Worm (Caenorhabditis elegans) whole organism, young adult: ENCODE data around the gene npr-30.

Experiments
- C17E4.6 ChIP-seq: fragments of 200-800 bp; sonication (Bioruptor generic); IDR thresholded peaks from 2 replicates; pipeline ENCODE4 v1.3.6; 2022; ENCODE audit warnings: missing genetic modification reagents, missing genetic modification characterization, missing compliant biosample characterization
- egl-44 ChIP-seq: fragments of 200-800 bp; sonication (Bioruptor generic); IDR thresholded peaks from 2 replicates; pipeline ENCODE4 v1.3.6; 2022; ENCODE audit warnings: missing genetic modification reagents, missing genetic modification characterization, missing compliant biosample characterization
- him-1 ChIP-seq: sonication (generic microtip); optimal IDR thresholded peaks from 2 replicates; lab custom pipeline; 2016; ENCODE audit warnings: missing genotype, missing genetic modification reagents, missing genetic modification characterization, missing compliant biosample characterization
- lin-54 ChIP-seq: fragments of 200-800 bp; sonication (Bioruptor generic); optimal IDR thresholded peaks from 2 replicates; lab custom pipeline; 2018; ENCODE audit warnings: mild to moderate bottlenecking, missing genetic modification characterization, missing compliant biosample characterization
- mes-4 ChIP-seq: sonication (generic microtip); optimal IDR thresholded peaks from 2 replicates; lab custom pipeline; 2016; ENCODE audit warnings: missing genotype, missing genetic modification characterization, missing compliant biosample characterization
- pha-4 ChIP-seq: fragments of 150-350 bp; sonication (generic microtip); optimal IDR thresholded peaks from 2 replicates; lab custom pipeline; 2014; ENCODE audit warnings: missing biosample characterization, missing genetic modification reagents, missing genetic modification characterization
- rpc-1 ChIP-seq, 2 experiments: fragments of 150-350 bp in 1 of 2; sonication (generic microtip) in 1 of 2; optimal IDR thresholded peaks; 2 replicates each; lab custom pipeline; 2014 to 2018; ENCODE audit warnings: missing biosample characterization in 1 of 2, missing genetic modification characterization in 1 of 2, missing genetic modification reagents in 1 of 2, missing genotype in 1 of 2
- tbx-9 ChIP-seq: sonication (generic microtip); optimal IDR thresholded peaks from 2 replicates; lab custom pipeline; 2016; ENCODE audit warnings: borderline replicate concordance, missing genetic modification characterization, inconsistent platforms, missing compliant biosample characterization
- unc-62 ChIP-seq: fragments of 150-350 bp; optimal IDR thresholded peaks from 2 replicates; lab custom pipeline; 2014; ENCODE audit warnings: missing biosample characterization, missing genetic modification reagents, missing genetic modification characterization

- no peak for TF ChIP-seq C17E4.6 (GFP tag; lab: Robert Waterston, UW)
- TF ChIP-seq unc-62, result no peak
- TF ChIP-seq tbx-9 (tag; lab: Kevin White, UChicago), result no peak
- TF ChIP-seq mes-4, result no peak
- no peak for TF ChIP-seq rpc-1 (optimal IDR thresholded peaks at IDR 0.05; lab: Kevin White, UChicago)
- TF ChIP-seq rpc-1 (tag; optimal IDR thresholded peaks at IDR 0.05; lab: Kevin White, UChicago), result no peak
- TF ChIP-seq him-1 (tag; lab: Kevin White, UChicago), result no peak
- no peak for TF ChIP-seq egl-44 (GFP tag; lab: Robert Waterston, UW)
- TF ChIP-seq lin-54 (GFP tag; lab: Kevin White, UChicago), result peak; percentile 16
- no peak for TF ChIP-seq pha-4 (tag; lab: Kevin White, UChicago)
Measured at ce11 chrIII:25582-25996, 22.5 kb downstream of the npr-30 start.
